Worm (Caenorhabditis elegans): ENCODE data around the gene hel-1.

The hel-1 gene

DNA sequence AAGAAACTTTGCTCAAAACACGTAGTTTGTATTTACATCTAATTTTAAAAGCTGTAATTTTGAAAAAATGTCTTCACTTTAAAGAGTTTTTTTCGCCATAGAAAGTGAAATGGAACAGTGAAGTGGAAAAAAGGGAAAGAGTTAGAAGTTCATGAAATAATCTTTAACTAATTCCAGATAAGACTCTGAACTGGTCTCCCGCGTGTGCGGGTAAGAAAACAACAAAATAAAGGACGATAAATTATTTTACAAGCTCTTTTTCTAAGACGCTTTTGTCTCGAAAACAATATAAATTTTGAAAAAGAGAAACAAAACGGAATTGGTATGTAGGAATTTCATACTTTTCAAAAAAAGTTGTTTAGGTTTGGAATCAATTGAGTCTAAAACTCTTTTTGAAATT lies 12.0 kb downstream of the hel-1 start:
- TF ChIP-seq syd-9 (tag; optimal IDR thresholded peaks at IDR 0.05) = no peak
- TF ChIP-seq ceh-22 (tag; optimal IDR thresholded peaks at IDR 0.05) = no peak
- TF ChIP-seq hlh-13 (GFP tag; optimal IDR thresholded peaks at IDR 0.05) = no peak
- no peak for TF ChIP-seq ahr-1 (tag; optimal IDR thresholded peaks at IDR 0.05)
- no peak for TF ChIP-seq madf-2 (tag; optimal IDR thresholded peaks at IDR 0.05)
- TF ChIP-seq pat-9 (tag; optimal IDR thresholded peaks at IDR 0.05) = no peak
- no peak for TF ChIP-seq tbx-2 (tag; optimal IDR thresholded peaks at IDR 0.05)
- no peak for TF ChIP-seq npax-4 (tag; optimal IDR thresholded peaks at IDR 0.05)
- no peak for TF ChIP-seq unc-55 (GFP tag; optimal IDR thresholded peaks at IDR 0.05)
- TF ChIP-seq ama-1 (optimal IDR thresholded peaks at IDR 0.05) = no peak
- TF ChIP-seq nhr-232 (tag; optimal IDR thresholded peaks at IDR 0.05) = no peak
- no peak for TF ChIP-seq eyg-1 (tag; optimal IDR thresholded peaks at IDR 0.05)

DNA sequence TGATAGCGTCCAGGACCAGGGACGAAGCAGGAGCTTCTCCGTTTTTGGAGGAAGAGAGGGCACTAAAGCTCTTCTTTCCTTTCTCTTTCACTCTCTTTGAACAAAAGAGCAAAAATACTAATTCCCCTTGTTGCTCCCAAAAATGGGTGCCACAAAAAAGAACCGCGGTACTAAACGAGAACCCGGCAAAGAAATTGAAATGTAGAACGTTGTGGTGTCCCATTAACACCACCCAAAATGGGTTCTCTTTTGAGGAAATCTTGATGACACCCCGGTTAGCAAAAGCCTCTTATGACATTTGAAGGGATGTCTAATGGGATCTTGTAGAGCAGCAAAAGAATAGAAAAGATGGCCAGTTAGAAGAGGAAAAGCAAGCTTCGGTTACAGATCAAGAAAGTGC lies 13.9 kb downstream of the hel-1 start:
- no peak for TF ChIP-seq nhr-11 (tag; optimal IDR thresholded peaks at IDR 0.05)
- no peak for TF ChIP-seq elt-4 (tag; optimal IDR thresholded peaks at IDR 0.05)
- TF ChIP-seq ttx-3 (tag; optimal IDR thresholded peaks at IDR 0.05) = no peak
- no peak for TF ChIP-seq ceh-19 (GFP tag; optimal IDR thresholded peaks at IDR 0.05)
- TF ChIP-seq tbx-2 (tag; optimal IDR thresholded peaks at IDR 0.05) = no peak
- TF ChIP-seq syd-9 (tag; optimal IDR thresholded peaks at IDR 0.05) = no peak
- no peak for TF ChIP-seq npax-4 (tag; optimal IDR thresholded peaks at IDR 0.05)

DNA sequence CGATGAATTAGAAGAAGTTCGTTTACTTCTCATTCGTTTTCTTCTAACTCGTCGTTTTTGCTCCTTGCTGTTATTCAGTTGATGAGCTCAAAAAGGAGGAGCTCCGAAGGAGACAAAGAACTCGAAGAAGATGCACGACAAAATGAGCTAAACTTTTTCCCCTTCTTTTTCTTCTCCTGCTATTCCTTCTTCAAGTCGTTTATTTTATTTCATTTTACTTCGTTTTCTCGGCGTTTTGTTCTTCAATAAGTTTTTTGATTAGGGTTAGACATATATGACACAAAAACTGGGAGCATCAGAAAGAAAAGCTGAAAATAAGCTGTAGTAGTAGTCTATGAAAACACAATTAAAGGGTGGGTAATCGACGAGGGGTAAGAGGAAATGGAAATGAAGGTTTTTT lies 16.7 kb downstream of the hel-1 start:
- TF ChIP-seq lin-11 (tag; optimal IDR thresholded peaks at IDR 0.05) (no peak), unc-42 (tag; optimal IDR thresholded peaks at IDR 0.05) (peak; percentile 46), ceh-45 (GFP tag; IDR thresholded peaks at IDR 0.05) (no peak), sox-4 (tag; optimal IDR thresholded peaks at IDR 0.05) (no peak), eyg-1 (tag; optimal IDR thresholded peaks at IDR 0.05) (no peak)

DNA sequence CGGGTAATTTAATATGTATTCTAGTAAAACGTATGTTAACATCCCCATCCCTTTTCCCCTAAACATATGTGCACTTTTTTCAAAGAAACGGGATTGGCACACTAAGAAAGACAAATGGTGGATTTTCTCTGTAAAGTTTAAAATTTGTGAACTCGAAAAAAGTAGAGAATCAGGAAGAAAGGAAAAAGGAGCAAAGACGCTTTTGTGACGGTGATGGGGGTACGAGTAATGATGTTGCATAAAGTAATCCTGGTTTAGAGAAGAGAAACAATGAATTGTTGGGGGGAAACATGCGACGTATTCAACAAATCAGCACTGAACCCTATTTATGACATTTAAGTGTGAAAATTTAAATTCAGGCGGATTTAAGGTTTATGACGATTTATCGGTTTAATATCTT lies 17.2 kb downstream of the hel-1 start:
- TF ChIP-seq gmeb-2 (tag; optimal IDR thresholded peaks at IDR 0.05) (no peak), ceh-24 (tag; optimal IDR thresholded peaks at IDR 0.05) (no peak), nfya-1 (tag; optimal IDR thresholded peaks at IDR 0.05) (no peak)

DNA sequence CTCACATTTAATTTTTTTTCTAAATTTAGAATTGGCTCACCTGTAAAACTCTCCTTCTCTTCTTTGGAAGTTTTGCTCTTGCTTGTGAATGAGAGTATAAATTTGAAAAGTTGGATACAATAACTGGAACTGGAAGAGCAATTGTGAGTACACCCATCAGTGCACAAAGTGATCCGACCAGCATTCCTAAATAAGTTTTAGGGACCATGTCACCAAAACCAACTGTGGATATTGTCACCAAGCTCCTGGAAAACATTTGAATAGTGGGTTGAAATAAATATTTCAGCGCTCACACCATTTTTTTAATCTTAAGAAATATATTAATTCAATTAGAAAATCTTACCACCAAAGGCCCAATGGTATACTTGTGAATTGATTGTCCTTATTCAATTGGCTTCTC lies 20.4 kb downstream of the hel-1 start:
- TF ChIP-seq odd-2 (tag; optimal IDR thresholded peaks at IDR 0.05) (no peak), nhr-232 (tag; optimal IDR thresholded peaks at IDR 0.05) (no peak), hlh-15 (tag; optimal IDR thresholded peaks at IDR 0.05) (no peak), ceh-14 (tag; optimal IDR thresholded peaks at IDR 0.05) (no peak), ceh-18 (tag; optimal IDR thresholded peaks at IDR 0.05) (no peak), npax-4 (tag; optimal IDR thresholded peaks at IDR 0.05) (no peak), ceh-19 (GFP tag; optimal IDR thresholded peaks at IDR 0.05) (no peak), ama-1 (optimal IDR thresholded peaks at IDR 0.05) (no peak)

DNA sequence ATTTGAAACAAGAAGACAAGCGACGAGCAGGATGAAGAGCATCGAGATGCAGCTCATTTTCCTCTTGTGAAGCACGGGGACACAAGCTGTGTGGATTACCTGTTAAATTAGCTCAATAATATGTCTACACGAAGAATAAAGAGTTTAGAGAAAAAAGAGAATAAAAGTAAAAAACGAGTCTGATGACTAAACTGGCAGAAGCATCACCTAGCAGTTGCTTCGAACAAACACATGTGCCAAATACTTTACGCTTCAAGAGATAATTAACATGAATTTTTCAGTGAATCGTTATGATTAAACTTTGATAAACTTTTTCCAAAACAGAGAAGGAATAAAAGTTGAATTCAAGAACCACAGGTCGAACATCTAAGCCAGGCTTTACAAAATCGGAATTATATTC lies 33.4 kb downstream of the hel-1 start, which contains the start of gene nlp-55:
Gene nlp-55, minus strand, starts transcription at position 101 of the 400 bp plus-strand sequence.
- TF ChIP-seq elt-2 (tag; optimal IDR thresholded peaks at IDR 0.05) (no peak), fkh-6 (tag; optimal IDR thresholded peaks at IDR 0.05) (no peak), ztf-16 (tag; optimal IDR thresholded peaks at IDR 0.05) (no peak), ceh-14 (tag; optimal IDR thresholded peaks at IDR 0.05) (no peak), T23F11.4 (GFP tag; optimal IDR thresholded peaks at IDR 0.05) (no peak), Y22D7AL.16 (tag; optimal IDR thresholded peaks at IDR 0.05) (no peak), K09A11.1 (tag; optimal IDR thresholded peaks at IDR 0.05; ENCODE audit: insufficient read depth) (no peak), ceh-48 (tag; optimal IDR thresholded peaks at IDR 0.05) (no peak), ets-4 (tag; optimal IDR thresholded peaks at IDR 0.05) (no peak), ceh-45 (GFP tag; IDR thresholded peaks at IDR 0.05) (no peak), pros-1 (tag; optimal IDR thresholded peaks at IDR 0.05) (no peak), K02D7.2 (tag; optimal IDR thresholded peaks at IDR 0.05) (no peak), hlh-30 (tag; optimal IDR thresholded peaks at IDR 0.05; ENCODE audit: insufficient read depth) (no peak), C08G9.2 (tag; optimal IDR thresholded peaks at IDR 0.05) (no peak), gmeb-2 (tag; optimal IDR thresholded peaks at IDR 0.05) (no peak), sox-2 (GFP tag; IDR thresholded peaks at IDR 0.05) (no peak)
